Worm (Caenorhabditis elegans) whole organism, L3 larva: ENCODE data around the gene sod-1.

Experiments used
- R02D3.7 ChIP-seq: fragments of 150-350 bp; optimal IDR thresholded peaks from 2 replicates; lab custom pipeline; 2014; ENCODE audit warnings: missing biosample characterization, missing genetic modification characterization
- ZK546.5 ChIP-seq: sonication (generic microtip); optimal IDR thresholded peaks from 2 replicates; lab custom pipeline; 2017; ENCODE audit warnings: missing biosample characterization, missing genetic modification characterization
- aly-2 ChIP-seq: fragments of 150-350 bp; optimal IDR thresholded peaks from 2 replicates; lab custom pipeline; 2014; ENCODE audit warnings: missing biosample characterization, missing genetic modification characterization
- ama-1 ChIP-seq: fragments of 150-350 bp; optimal IDR thresholded peaks from 2 replicates; lab custom pipeline; 2018
- ceh-28 ChIP-seq: fragments of 150-350 bp; optimal IDR thresholded peaks from 2 replicates; lab custom pipeline; 2014; ENCODE audit warnings: missing biosample characterization, missing genetic modification reagents, missing genetic modification characterization
- ceh-82 ChIP-seq: fragments of 150-350 bp; optimal IDR thresholded peaks from 2 replicates; lab custom pipeline; 2014; ENCODE audit warnings: missing biosample characterization, missing genetic modification characterization
- ceh-9 ChIP-seq: sonication (generic microtip); optimal IDR thresholded peaks from 2 replicates; lab custom pipeline; 2018; ENCODE audit warnings: missing biosample characterization, missing genetic modification characterization
- daf-12 ChIP-seq: fragments of 150-350 bp; optimal IDR thresholded peaks from 2 replicates; lab custom pipeline; 2014; ENCODE audit warnings: missing biosample characterization, missing genetic modification reagents, missing genetic modification characterization
- egl-27 ChIP-seq: sonication (generic microtip); optimal IDR thresholded peaks from 4 replicates; lab custom pipeline; 2017; ENCODE audit warnings: missing biosample characterization, missing genetic modification reagents, missing genetic modification characterization
- egl-5 ChIP-seq: fragments of 150-350 bp; optimal IDR thresholded peaks from 2 replicates; lab custom pipeline; 2017; ENCODE audit warnings: missing biosample characterization, missing genetic modification reagents, missing genetic modification characterization, inconsistent platforms
- elt-1 ChIP-seq: fragments of 150-350 bp; optimal IDR thresholded peaks from 2 replicates; lab custom pipeline; 2014; ENCODE audit warnings: missing biosample characterization, missing genetic modification characterization
- elt-2 ChIP-seq: sonication (generic microtip); optimal IDR thresholded peaks from 2 replicates; lab custom pipeline; 2016; ENCODE audit warnings: missing genetic modification reagents, mild to moderate bottlenecking, missing genetic modification characterization, missing compliant biosample characterization
- elt-3 ChIP-seq, 3 experiments: fragments of 150-350 bp in 1 of 3; sonication (generic microtip) in 2 of 3; optimal IDR thresholded peaks; 2 replicates in 2 of 3; 4 replicates in 1 of 3; lab custom pipeline; 2014 to 2017; ENCODE audit warnings: missing biosample characterization in 3 of 3, missing genetic modification characterization in 3 of 3
- eor-1 ChIP-seq, 2 experiments: fragments of 150-350 bp; optimal IDR thresholded peaks; 2 replicates each; lab custom pipeline; 2014 to 2018; ENCODE audit warnings: missing biosample characterization in 2 of 2, missing genetic modification characterization in 2 of 2
- fkh-10 ChIP-seq: sonication (generic microtip); optimal IDR thresholded peaks from 2 replicates; lab custom pipeline; 2017; ENCODE audit warnings: missing biosample characterization, missing genetic modification reagents, missing genetic modification characterization
- fkh-2 ChIP-seq: fragments of 150-350 bp; optimal IDR thresholded peaks from 2 replicates; lab custom pipeline; 2014; ENCODE audit warnings: missing biosample characterization, missing genetic modification reagents, missing genetic modification characterization
- fos-1 ChIP-seq: fragments of 150-350 bp; optimal IDR thresholded peaks from 2 replicates; lab custom pipeline; 2014; ENCODE audit warnings: missing biosample characterization, missing genetic modification characterization
- hmg-11 ChIP-seq: sonication (generic microtip); optimal IDR thresholded peaks from 2 replicates; lab custom pipeline; 2016; ENCODE audit warnings: missing genetic modification characterization, missing compliant biosample characterization
- jun-1 ChIP-seq: fragments of 150-350 bp; optimal IDR thresholded peaks from 2 replicates; lab custom pipeline; 2014; ENCODE audit warnings: missing biosample characterization, missing genetic modification reagents, missing genetic modification characterization
- lin-15B ChIP-seq: fragments of 150-350 bp; optimal IDR thresholded peaks from 2 replicates; lab custom pipeline; 2014; ENCODE audit warnings: missing biosample characterization, missing genetic modification characterization
- lin-39 ChIP-seq: fragments of 150-350 bp; optimal IDR thresholded peaks from 2 replicates; lab custom pipeline; 2018; ENCODE audit warnings: missing biosample characterization, missing genetic modification reagents, missing genetic modification characterization
- lsy-12 ChIP-seq: sonication (generic microtip); optimal IDR thresholded peaks from 2 replicates; lab custom pipeline; 2016; ENCODE audit warnings: mild to moderate bottlenecking, missing genetic modification characterization, missing compliant biosample characterization
- mdl-1 ChIP-seq: fragments of 150-350 bp; optimal IDR thresholded peaks from 2 replicates; lab custom pipeline; 2014; ENCODE audit warnings: missing biosample characterization, missing genetic modification characterization
- mml-1 ChIP-seq: fragments of 150-350 bp; sonication (generic microtip); optimal IDR thresholded peaks from 3 replicates; lab custom pipeline; 2014; ENCODE audit warnings: missing biosample characterization, missing genetic modification characterization
- nfya-1 ChIP-seq: sonication (generic microtip); optimal IDR thresholded peaks from 2 replicates; lab custom pipeline; 2017; ENCODE audit warnings: missing genetic modification characterization, mild to moderate bottlenecking, missing compliant biosample characterization, antibody characterized with exemption, moderate library complexity; ENCODE audit not compliant: insufficient read depth
- nhr-11 ChIP-seq: fragments of 150-350 bp; optimal IDR thresholded peaks from 2 replicates; lab custom pipeline; 2014; ENCODE audit warnings: missing biosample characterization, missing genetic modification characterization
- nhr-12 ChIP-seq: fragments of 150-350 bp; optimal IDR thresholded peaks from 2 replicates; lab custom pipeline; 2014; ENCODE audit warnings: missing biosample characterization, missing genetic modification characterization
- nhr-23 ChIP-seq: fragments of 150-350 bp; optimal IDR thresholded peaks from 2 replicates; lab custom pipeline; 2014; ENCODE audit warnings: missing biosample characterization, missing genetic modification reagents, missing genetic modification characterization
- nhr-237 ChIP-seq: fragments of 150-350 bp; optimal IDR thresholded peaks from 2 replicates; lab custom pipeline; 2014; ENCODE audit warnings: missing biosample characterization, missing genetic modification characterization
- nhr-25 ChIP-seq: sonication (generic microtip); optimal IDR thresholded peaks from 2 replicates; lab custom pipeline; 2017; ENCODE audit warnings: missing biosample characterization, missing genetic modification characterization
- nhr-28 ChIP-seq: fragments of 150-350 bp; optimal IDR thresholded peaks from 2 replicates; lab custom pipeline; 2014; ENCODE audit warnings: missing biosample characterization, missing genetic modification characterization
- nhr-43 ChIP-seq: sonication (generic microtip); optimal IDR thresholded peaks from 2 replicates; lab custom pipeline; 2016; ENCODE audit warnings: mild to moderate bottlenecking, missing genetic modification characterization, missing compliant biosample characterization; ENCODE audit not compliant: poor library complexity, severe bottlenecking
- nhr-67 ChIP-seq: fragments of 150-350 bp; optimal IDR thresholded peaks from 2 replicates; lab custom pipeline; 2014; ENCODE audit warnings: missing biosample characterization, missing genetic modification characterization
- nhr-77 ChIP-seq: fragments of 150-350 bp; optimal IDR thresholded peaks from 2 replicates; lab custom pipeline; 2014; ENCODE audit warnings: missing biosample characterization, missing genetic modification characterization
- pha-4 ChIP-seq: fragments of 150-350 bp; optimal IDR thresholded peaks from 2 replicates; lab custom pipeline; 2014; ENCODE audit warnings: missing biosample characterization, missing genetic modification reagents, missing genetic modification characterization
- pqm-1 ChIP-seq: fragments of 150-350 bp; optimal IDR thresholded peaks from 2 replicates; lab custom pipeline; 2017; ENCODE audit warnings: missing biosample characterization, missing genetic modification characterization, inconsistent platforms
- skn-1 ChIP-seq: fragments of 150-350 bp; optimal IDR thresholded peaks from 2 replicates; lab custom pipeline; 2014; ENCODE audit warnings: missing biosample characterization, missing genetic modification characterization
- snpc-4 ChIP-seq: fragments of 150-350 bp; optimal IDR thresholded peaks from 2 replicates; lab custom pipeline; 2014; ENCODE audit warnings: missing biosample characterization, missing genetic modification characterization
- tbx-2 ChIP-seq: sonication (generic microtip); optimal IDR thresholded peaks from 2 replicates; lab custom pipeline; 2016; ENCODE audit warnings: mild to moderate bottlenecking, missing genetic modification characterization, missing compliant biosample characterization
- unc-39 ChIP-seq: sonication (generic microtip); optimal IDR thresholded peaks from 4 replicates; lab custom pipeline; 2017; ENCODE audit warnings: missing biosample characterization, missing genetic modification characterization
- unc-62 ChIP-seq: fragments of 150-350 bp; sonication (generic microtip); optimal IDR thresholded peaks from 4 replicates; lab custom pipeline; 2014; ENCODE audit warnings: missing biosample characterization, missing genetic modification reagents, missing genetic modification characterization
- zag-1 ChIP-seq: fragments of 150-350 bp; optimal IDR thresholded peaks from 2 replicates; lab custom pipeline; 2014; ENCODE audit warnings: missing biosample characterization, missing genetic modification characterization
- ztf-11 ChIP-seq: fragments of 150-350 bp; optimal IDR thresholded peaks from 2 replicates; lab custom pipeline; 2014; ENCODE audit warnings: missing biosample characterization, missing genetic modification characterization
- ztf-4 ChIP-seq: fragments of 150-350 bp; optimal IDR thresholded peaks from 2 replicates; lab custom pipeline; 2014; ENCODE audit warnings: missing biosample characterization, missing genetic modification characterization

sod-1 gene

DNA sequence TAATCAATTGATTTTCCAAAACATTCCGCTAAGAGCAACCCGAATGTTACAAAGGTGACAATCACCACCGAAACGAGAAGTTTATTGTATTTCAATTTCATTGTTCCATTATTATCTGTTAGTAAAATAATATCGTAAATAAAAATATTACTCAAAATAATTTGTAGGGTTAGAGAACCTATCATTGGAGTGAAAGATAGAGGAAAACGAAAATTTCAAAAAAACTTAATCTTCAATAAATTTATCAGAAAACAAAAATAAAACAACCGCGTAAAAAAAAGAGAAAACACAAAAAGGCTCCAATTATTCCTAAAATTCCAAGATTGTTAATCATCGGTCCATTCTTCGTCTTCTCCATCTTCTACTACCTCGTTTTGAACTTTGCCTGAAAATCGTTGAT is 8.1 kb downstream of the sod-1 start, which contains the start of gene tra-2:
tra-2 (minus strand) TSS at position 101 of the 400 bp plus-strand sequence.
- TF ChIP-seq zag-1 (tag; lab: Kevin White, UChicago) (no peak), lin-39 (no peak), nhr-12 (tag; lab: Kevin White, UChicago) (no peak), eor-1 (tag; optimal IDR thresholded peaks at IDR 0.05; lab: Kevin White, UChicago) (no peak), elt-3 (tag; optimal IDR thresholded peaks at IDR 0.05; lab: Kevin White, UChicago) (no peak), unc-62 (GFP tag; lab: Kevin White, UChicago) (no peak), elt-2 (tag; lab: Kevin White, UChicago) (no peak), pqm-1 (tag; lab: Kevin White, UChicago) (no peak), lin-15B (tag; lab: Kevin White, UChicago) (no peak), aly-2 (tag; lab: Kevin White, UChicago) (no peak), ceh-28 (no peak), fos-1 (tag; lab: Kevin White, UChicago) (no peak), mdl-1 (tag; lab: Kevin White, UChicago) (no peak), hmg-11 (no peak), egl-5 (tag; lab: Kevin White, UChicago) (no peak), ceh-9 (no peak), R02D3.7 (tag; lab: Kevin White, UChicago) (no peak), nfya-1 (no peak), tbx-2 (tag; lab: Kevin White, UChicago) (no peak), lsy-12 (no peak)
- TF ChIP-seq, all 47 proteins: peak for 0

- TF ChIP-seq unc-39 (no peak), nhr-28 (tag; lab: Kevin White, UChicago) (no peak), daf-12 (tag; lab: Kevin White, UChicago) (no peak), nhr-25 (tag; lab: Kevin White, UChicago) (no peak), fkh-2 (tag; lab: Kevin White, UChicago) (no peak), nhr-237 (tag; lab: Kevin White, UChicago) (no peak), lin-39 (no peak), unc-62 (GFP tag; lab: Kevin White, UChicago) (no peak)
- TF ChIP-seq, all 47 proteins: peak for 0
These were observed 15.6 kb downstream of the sod-1 start for ce11 chrII:6958136-6958535.

DNA sequence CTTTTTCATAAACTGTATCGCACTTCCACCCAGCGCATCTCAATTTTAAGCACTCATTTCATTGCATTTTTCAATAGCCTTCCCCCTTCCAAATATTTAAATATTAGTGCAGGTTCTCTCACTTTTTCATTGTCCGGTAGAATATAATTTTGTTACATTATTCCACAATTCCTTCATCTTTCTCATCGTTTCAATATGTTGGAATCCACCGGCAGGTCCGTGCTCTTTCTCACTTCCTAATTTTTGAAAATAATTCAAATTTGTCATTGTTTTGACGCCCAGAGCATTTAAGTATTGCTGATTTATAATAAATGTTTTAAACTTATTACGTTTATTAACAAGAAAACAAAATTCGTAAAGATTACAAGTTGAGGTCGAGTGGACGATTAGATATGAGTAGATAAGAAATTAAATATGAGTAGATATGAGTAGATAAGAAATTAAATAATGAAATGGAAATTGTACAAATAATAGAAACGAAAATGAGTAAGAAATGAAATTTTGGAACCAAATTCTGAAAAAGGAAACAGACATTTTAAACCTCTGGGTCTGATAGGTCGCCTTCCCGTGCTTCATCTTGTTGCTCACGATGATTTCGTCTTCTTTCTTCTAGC is 18.5 kb downstream of the sod-1 start:
- TF ChIP-seq lin-15B (tag; lab: Kevin White, UChicago) (no peak), egl-5 (tag; lab: Kevin White, UChicago) (no peak), nhr-77 (tag; lab: Kevin White, UChicago) (no peak), elt-2 (tag; lab: Kevin White, UChicago) (peak; percentile 42), ztf-4 (tag; lab: Kevin White, UChicago) (no peak), hmg-11 (no peak), nhr-43 (tag; lab: Kevin White, UChicago) (no peak)

DNA sequence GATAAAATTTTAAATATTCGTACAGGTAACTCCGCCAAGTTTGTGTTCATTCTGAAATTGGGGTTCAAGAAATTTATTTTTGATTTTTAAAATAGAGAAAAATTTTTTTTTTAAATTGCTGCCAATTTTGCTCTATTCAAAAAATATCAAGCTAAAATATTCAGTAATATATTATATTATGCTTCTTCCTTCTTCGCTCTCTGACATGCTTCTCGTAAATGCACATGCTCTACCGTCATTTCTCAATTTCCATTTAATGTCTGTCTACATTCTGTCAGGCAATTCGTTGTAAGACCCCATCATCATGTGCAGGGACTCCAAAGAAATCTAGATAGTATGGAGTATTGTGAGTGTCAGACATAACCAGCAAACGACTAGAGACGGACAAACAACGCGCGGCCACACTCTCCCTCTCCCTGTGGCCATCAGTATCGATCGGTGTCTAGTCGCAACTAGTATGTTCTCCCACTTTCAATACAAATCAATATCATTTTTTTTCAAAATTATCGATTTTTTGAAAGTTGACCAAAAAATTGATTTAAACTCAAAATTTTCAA is 22.4 kb downstream of the sod-1 start, which contains the start of the genes malt-1 and ceh-38:
malt-1 (minus strand) TSS at position 51 of the 557 bp plus-strand sequence.
ceh-38 (plus strand) TSS at position 277 of the 557 bp plus-strand sequence.
- peak; percentile 84 for TF ChIP-seq ceh-82 (tag; lab: Kevin White, UChicago)
- TF ChIP-seq nhr-67 (tag; lab: Kevin White, UChicago): no peak
- TF ChIP-seq nhr-28 (tag; lab: Kevin White, UChicago): no peak
- TF ChIP-seq nhr-11 (tag; lab: Kevin White, UChicago): peak; percentile 90
- no peak for TF ChIP-seq mml-1
- peak; percentile 85 for TF ChIP-seq nhr-43 (tag; lab: Kevin White, UChicago)
- peak; percentile 98 for TF ChIP-seq nfya-1
- TF ChIP-seq skn-1 (tag; lab: Kevin White, UChicago): peak; percentile 96
- no peak for TF ChIP-seq ceh-9
- peak; percentile 60 for TF ChIP-seq ztf-4 (tag; lab: Kevin White, UChicago)
- no peak for TF ChIP-seq unc-39
- no peak for TF ChIP-seq elt-3 (tag; optimal IDR thresholded peaks at IDR 0.05; lab: Kevin White, UChicago)
- TF ChIP-seq ZK546.5 (tag; lab: Kevin White, UChicago): no peak
- TF ChIP-seq fkh-10 (GFP tag; lab: Kevin White, UChicago): peak; percentile 92
- no peak for TF ChIP-seq ztf-11 (tag; lab: Kevin White, UChicago)
- TF ChIP-seq nhr-23 (tag; lab: Kevin White, UChicago): peak; percentile 93
- TF ChIP-seq egl-5 (tag; lab: Kevin White, UChicago): peak; percentile 99
- TF ChIP-seq elt-2 (tag; lab: Kevin White, UChicago): peak; percentile 82
- TF ChIP-seq ama-1 (lab: Kevin White, UChicago): no peak
- TF ChIP-seq elt-1 (tag; lab: Kevin White, UChicago): peak; percentile 45
- peak; percentile 90 for TF ChIP-seq pqm-1 (tag; lab: Kevin White, UChicago)
- TF ChIP-seq jun-1 (tag; lab: Kevin White, UChicago): peak; percentile 91
- TF ChIP-seq egl-27 (tag; lab: Kevin White, UChicago): peak; percentile 75
- TF ChIP-seq nhr-12 (tag; lab: Kevin White, UChicago): no peak
- TF ChIP-seq aly-2 (tag; lab: Kevin White, UChicago): peak; percentile 42
- TF ChIP-seq ceh-28: no peak
- no peak for TF ChIP-seq nhr-237 (tag; lab: Kevin White, UChicago)
- peak; percentile 99 for TF ChIP-seq lin-39
- no peak for TF ChIP-seq eor-1 (tag; optimal IDR thresholded peaks at IDR 0.05; lab: Kevin White, UChicago)
- peak; percentile 98 for TF ChIP-seq pha-4
- no peak for TF ChIP-seq nhr-77 (tag; lab: Kevin White, UChicago)
- peak; percentile 96 for TF ChIP-seq snpc-4 (tag; lab: Kevin White, UChicago)
